Worm (Caenorhabditis elegans) whole organism, L2 larva: ENCODE measurements around the gene wdr-60.

Experiments used
- C34F6.9 ChIP-seq: fragments of 150-350 bp; optimal IDR thresholded peaks from 2 replicates; lab custom pipeline; 2014; ENCODE audit warnings: missing biosample characterization, missing genetic modification characterization
- F13H6.1 ChIP-seq: sonication (generic microtip); optimal IDR thresholded peaks from 2 replicates; lab custom pipeline; 2016; ENCODE audit warnings: missing genetic modification characterization, missing compliant biosample characterization
- R02D3.7 ChIP-seq: fragments of 150-350 bp; optimal IDR thresholded peaks from 2 replicates; lab custom pipeline; 2014; ENCODE audit warnings: missing biosample characterization, missing genetic modification characterization
- ZK546.5 ChIP-seq: sonication (generic microtip); optimal IDR thresholded peaks from 2 replicates; lab custom pipeline; 2017; ENCODE audit warnings: missing biosample characterization, missing genetic modification characterization
- alr-1 ChIP-seq: fragments of 150-350 bp; optimal IDR thresholded peaks from 2 replicates; lab custom pipeline; 2014; ENCODE audit warnings: missing biosample characterization, missing genetic modification characterization
- aly-2 ChIP-seq: fragments of 150-350 bp; optimal IDR thresholded peaks from 2 replicates; lab custom pipeline; 2014; ENCODE audit warnings: missing biosample characterization, missing genetic modification characterization
- ama-1 ChIP-seq: fragments of 150-350 bp; optimal IDR thresholded peaks from 2 replicates; lab custom pipeline; 2018; ENCODE audit warnings: inconsistent platforms
- blmp-1 ChIP-seq: sonication (generic microtip); optimal IDR thresholded peaks from 2 replicates; lab custom pipeline; 2017; ENCODE audit warnings: missing genetic modification characterization, mild to moderate bottlenecking, missing compliant biosample characterization, antibody characterized with exemption, moderate library complexity; ENCODE audit not compliant: insufficient read depth
- ceh-16 ChIP-seq: fragments of 150-350 bp; optimal IDR thresholded peaks from 2 replicates; lab custom pipeline; 2014; ENCODE audit warnings: missing biosample characterization, missing genetic modification characterization
- ceh-82 ChIP-seq: fragments of 150-350 bp; optimal IDR thresholded peaks from 2 replicates; lab custom pipeline; 2014; ENCODE audit warnings: missing biosample characterization, missing genetic modification characterization
- crh-2 ChIP-seq: sonication (generic microtip); optimal IDR thresholded peaks from 2 replicates; lab custom pipeline; 2017; ENCODE audit warnings: missing biosample characterization, missing genetic modification characterization
- egl-27 ChIP-seq: sonication (generic microtip); optimal IDR thresholded peaks from 3 replicates; lab custom pipeline; 2017; ENCODE audit warnings: missing biosample characterization, missing genetic modification reagents, missing genetic modification characterization
- elt-1 ChIP-seq: fragments of 150-350 bp; optimal IDR thresholded peaks from 2 replicates; lab custom pipeline; 2014; ENCODE audit warnings: missing biosample characterization, missing genetic modification characterization
- elt-3 ChIP-seq: sonication (generic microtip); optimal IDR thresholded peaks from 2 replicates; lab custom pipeline; 2017; ENCODE audit warnings: missing biosample characterization, missing genetic modification characterization
- fos-1 ChIP-seq: fragments of 150-350 bp; optimal IDR thresholded peaks from 2 replicates; lab custom pipeline; 2014; ENCODE audit warnings: missing biosample characterization, missing genetic modification characterization
- lin-13 ChIP-seq: fragments of 150-350 bp; optimal IDR thresholded peaks from 2 replicates; lab custom pipeline; 2014; ENCODE audit warnings: missing biosample characterization, missing genetic modification reagents, missing genetic modification characterization
- lin-39 ChIP-seq: fragments of 150-350 bp; optimal IDR thresholded peaks from 2 replicates; lab custom pipeline; 2014; ENCODE audit warnings: missing biosample characterization, missing genetic modification reagents, missing genetic modification characterization
- lsy-2 ChIP-seq, 2 experiments: fragments of 150-350 bp in 1 of 2; sonication (generic microtip) in 1 of 2; optimal IDR thresholded peaks; 2 replicates each; lab custom pipeline; 2014 to 2017; ENCODE audit warnings: missing biosample characterization in 2 of 2, missing genetic modification characterization in 2 of 2
- mab-5 ChIP-seq: fragments of 150-350 bp; optimal IDR thresholded peaks from 2 replicates; lab custom pipeline; 2014; ENCODE audit warnings: missing biosample characterization, missing genetic modification characterization
- mbf-1 ChIP-seq: sonication (generic microtip); optimal IDR thresholded peaks from 2 replicates; lab custom pipeline; 2017; ENCODE audit warnings: missing biosample characterization, missing genetic modification characterization
- mdl-1 ChIP-seq, 2 experiments: fragments of 150-350 bp in 1 of 2; sonication (generic microtip) in 1 of 2; optimal IDR thresholded peaks; 2 replicates each; lab custom pipeline; 2017; ENCODE audit warnings: missing biosample characterization in 2 of 2, missing genetic modification characterization in 2 of 2
- nhr-10 ChIP-seq: sonication (generic microtip); optimal IDR thresholded peaks from 2 replicates; lab custom pipeline; 2017; ENCODE audit warnings: missing biosample characterization, missing genetic modification characterization
- nhr-11 ChIP-seq: fragments of 150-350 bp; optimal IDR thresholded peaks from 2 replicates; lab custom pipeline; 2014; ENCODE audit warnings: missing biosample characterization, missing genetic modification characterization
- nhr-12 ChIP-seq: fragments of 150-350 bp; optimal IDR thresholded peaks from 2 replicates; lab custom pipeline; 2014; ENCODE audit warnings: missing biosample characterization, missing genetic modification characterization
- nhr-129 ChIP-seq: fragments of 150-350 bp; optimal IDR thresholded peaks from 2 replicates; lab custom pipeline; 2014; ENCODE audit warnings: missing biosample characterization, missing genetic modification characterization
- nhr-21 ChIP-seq: fragments of 150-350 bp; optimal IDR thresholded peaks from 2 replicates; lab custom pipeline; 2014; ENCODE audit warnings: missing biosample characterization, missing genetic modification characterization
- nhr-23 ChIP-seq: fragments of 150-350 bp; optimal IDR thresholded peaks from 2 replicates; lab custom pipeline; 2014; ENCODE audit warnings: missing biosample characterization, missing genetic modification reagents, missing genetic modification characterization
- nhr-237 ChIP-seq: fragments of 150-350 bp; optimal IDR thresholded peaks from 2 replicates; lab custom pipeline; 2014; ENCODE audit warnings: missing biosample characterization, missing genetic modification characterization
- nhr-25 ChIP-seq: fragments of 150-350 bp; sonication (generic microtip); optimal IDR thresholded peaks from 3 replicates; lab custom pipeline; 2014; ENCODE audit warnings: missing biosample characterization, missing genetic modification characterization
- nhr-6 ChIP-seq: fragments of 150-350 bp; optimal IDR thresholded peaks from 2 replicates; lab custom pipeline; 2014; ENCODE audit warnings: missing biosample characterization, missing genetic modification characterization
- sma-3 ChIP-seq: sonication (generic microtip); optimal IDR thresholded peaks from 2 replicates; lab custom pipeline; 2016; ENCODE audit warnings: missing genetic modification reagents, missing genetic modification characterization, missing compliant biosample characterization
- sma-9 ChIP-seq, 2 experiments: fragments of 150-350 bp in 1 of 2; sonication (generic microtip) in 1 of 2; optimal IDR thresholded peaks; 2 replicates each; lab custom pipeline; 2014 to 2016; ENCODE audit warnings: missing genetic modification characterization in 2 of 2, mild to moderate bottlenecking in 1 of 2, missing biosample characterization in 1 of 2, missing compliant biosample characterization in 1 of 2, missing genetic modification reagents in 1 of 2, moderate library complexity in 1 of 2
- snpc-4 ChIP-seq: fragments of 150-350 bp; optimal IDR thresholded peaks from 2 replicates; lab custom pipeline; 2014; ENCODE audit warnings: missing biosample characterization, missing genetic modification characterization
- unc-39 ChIP-seq: fragments of 150-350 bp; optimal IDR thresholded peaks from 2 replicates; lab custom pipeline; 2014; ENCODE audit warnings: missing biosample characterization, missing genetic modification characterization
- unc-55 ChIP-seq: fragments of 150-350 bp; sonication (generic microtip); optimal IDR thresholded peaks from 3 replicates; lab custom pipeline; 2014; ENCODE audit warnings: missing biosample characterization, missing genetic modification reagents, missing genetic modification characterization
- unc-62 ChIP-seq: fragments of 150-350 bp; optimal IDR thresholded peaks from 2 replicates; lab custom pipeline; 2014; ENCODE audit warnings: missing biosample characterization, missing genetic modification reagents, missing genetic modification characterization
- zag-1 ChIP-seq: fragments of 150-350 bp; optimal IDR thresholded peaks from 2 replicates; lab custom pipeline; 2014; ENCODE audit warnings: missing biosample characterization, missing genetic modification characterization
- ztf-1 ChIP-seq: fragments of 200-800 bp; sonication (Bioruptor generic); conservative IDR thresholded peaks from 2 replicates; pipeline ENCODE4 v1.3.6; 2022; ENCODE audit warnings: missing genetic modification characterization, missing compliant biosample characterization
- ztf-11 ChIP-seq: sonication (generic microtip); optimal IDR thresholded peaks from 2 replicates; lab custom pipeline; 2017; ENCODE audit warnings: missing biosample characterization, missing genetic modification characterization
- ztf-4 ChIP-seq: fragments of 150-350 bp; optimal IDR thresholded peaks from 2 replicates; lab custom pipeline; 2014; ENCODE audit warnings: missing biosample characterization, missing genetic modification characterization

wdr-60 gene

DNA sequence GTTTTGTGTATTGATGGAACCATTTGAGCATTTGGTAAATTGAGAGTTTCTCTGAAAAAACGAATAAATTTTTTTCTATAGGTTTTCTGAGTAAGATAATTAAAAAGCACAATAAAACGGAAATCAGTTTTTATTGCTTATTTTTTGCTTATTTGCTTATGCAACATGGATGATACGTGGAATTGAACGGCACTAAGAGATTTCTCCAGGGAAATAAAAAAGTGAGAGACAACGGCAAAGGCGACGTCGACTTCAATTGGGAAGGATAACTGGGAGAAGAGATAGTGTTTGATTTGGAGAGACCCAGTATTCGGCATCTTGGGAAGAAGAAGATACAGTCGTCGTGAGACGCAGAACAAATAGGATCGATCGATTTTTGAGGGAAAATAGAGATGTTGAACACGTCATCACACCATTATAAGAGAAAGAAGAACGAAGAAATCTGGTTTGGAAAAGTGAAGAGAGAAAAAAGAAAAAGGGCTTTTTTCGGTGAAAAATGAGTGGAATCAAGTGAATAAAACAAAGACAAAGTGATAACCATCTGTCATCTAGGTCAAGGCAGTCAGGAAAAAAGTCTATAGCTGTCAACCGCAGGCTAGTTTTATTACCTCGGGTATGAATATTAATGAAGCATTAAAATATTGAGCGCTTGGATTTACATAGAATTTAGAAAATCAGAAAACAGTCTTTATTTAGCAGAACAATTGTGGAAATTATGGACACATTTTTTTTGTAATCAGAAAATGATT is 11.3 kb downstream of the wdr-60 start, which contains the start of gene tmem-131:
Gene tmem-131, minus strand, starts transcription at position 51 of the 749 bp plus-strand sequence.
- peak; percentile 20 for TF ChIP-seq blmp-1 (tag; lab: Kevin White, UChicago)
- TF ChIP-seq nhr-6 (tag; lab: Kevin White, UChicago): no peak
- TF ChIP-seq nhr-129 (tag; lab: Kevin White, UChicago): peak; percentile 27
- TF ChIP-seq ceh-82 (tag; lab: Kevin White, UChicago): no peak
- no peak for TF ChIP-seq lin-13
- no peak for TF ChIP-seq R02D3.7 (tag; lab: Kevin White, UChicago)
- TF ChIP-seq mab-5 (tag; lab: Kevin White, UChicago): no peak
- TF ChIP-seq elt-1: no peak
- TF ChIP-seq mbf-1: no peak
- TF ChIP-seq unc-62 (GFP tag; lab: Kevin White, UChicago): no peak
- TF ChIP-seq sma-9 (GFP tag; optimal IDR thresholded peaks at IDR 0.05; lab: Kevin White, UChicago): no peak
- no peak for TF ChIP-seq sma-9 (tag; optimal IDR thresholded peaks at IDR 0.05; lab: Kevin White, UChicago)
- TF ChIP-seq sma-3 (GFP tag; lab: Kevin White, UChicago): peak; percentile 43
- TF ChIP-seq fos-1: peak; percentile 34
- no peak for TF ChIP-seq ZK546.5
- peak; percentile 32 for TF ChIP-seq nhr-21 (tag; lab: Kevin White, UChicago)
- no peak for TF ChIP-seq F13H6.1 (tag; lab: Kevin White, UChicago)
- no peak for TF ChIP-seq unc-39 (tag; lab: Kevin White, UChicago)
- TF ChIP-seq egl-27: no peak
- no peak for TF ChIP-seq mdl-1 (tag; optimal IDR thresholded peaks at IDR 0.05; lab: Kevin White, UChicago)
- TF ChIP-seq nhr-25 (tag; lab: Kevin White, UChicago): peak; percentile 66
- TF ChIP-seq elt-3 (tag; lab: Kevin White, UChicago): no peak
- TF ChIP-seq snpc-4 (tag; lab: Kevin White, UChicago): no peak
- TF ChIP-seq ztf-11 (tag; lab: Kevin White, UChicago): no peak
- no peak for TF ChIP-seq ztf-4
- no peak for TF ChIP-seq ama-1 (lab: Kevin White, UChicago)
- peak; percentile 45 for TF ChIP-seq crh-2 (tag; lab: Kevin White, UChicago)
- no peak for TF ChIP-seq nhr-237 (tag; lab: Kevin White, UChicago)
- TF ChIP-seq aly-2 (tag; lab: Kevin White, UChicago): no peak
- TF ChIP-seq ztf-1: no peak

DNA sequence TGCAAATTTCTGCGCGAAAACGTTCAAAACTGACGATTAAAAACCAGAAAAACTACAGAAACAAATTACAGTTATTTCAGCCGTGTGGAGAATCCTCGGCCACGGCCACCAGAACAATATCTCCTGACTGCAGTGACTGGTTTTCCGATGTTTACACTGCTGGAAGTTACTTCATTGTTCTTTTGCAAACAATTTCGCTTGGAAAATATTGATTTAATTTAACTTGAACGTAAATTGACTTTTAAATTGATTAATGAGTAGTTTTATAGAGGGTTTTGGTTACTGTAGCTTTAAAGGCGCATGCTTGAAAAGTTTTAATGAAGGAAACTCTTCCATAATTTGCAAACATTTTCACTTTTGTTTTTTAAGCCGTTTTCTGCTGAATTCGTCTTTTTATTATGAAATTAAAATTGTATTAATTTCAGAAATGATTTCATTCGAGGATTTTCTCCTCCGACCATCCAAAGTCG is 12.0 kb downstream of the wdr-60 start, which contains the start of gene smcr-8:
Gene smcr-8, plus strand, starts transcription at position 420 of the 470 bp plus-strand sequence.
- TF ChIP-seq aly-2 (tag; lab: Kevin White, UChicago) (no peak), lsy-2 (tag; optimal IDR thresholded peaks at IDR 0.05; lab: Kevin White, UChicago) (peak in 1 of 2 experiments; percentile 11), nhr-11 (tag; lab: Kevin White, UChicago) (no peak)

DNA sequence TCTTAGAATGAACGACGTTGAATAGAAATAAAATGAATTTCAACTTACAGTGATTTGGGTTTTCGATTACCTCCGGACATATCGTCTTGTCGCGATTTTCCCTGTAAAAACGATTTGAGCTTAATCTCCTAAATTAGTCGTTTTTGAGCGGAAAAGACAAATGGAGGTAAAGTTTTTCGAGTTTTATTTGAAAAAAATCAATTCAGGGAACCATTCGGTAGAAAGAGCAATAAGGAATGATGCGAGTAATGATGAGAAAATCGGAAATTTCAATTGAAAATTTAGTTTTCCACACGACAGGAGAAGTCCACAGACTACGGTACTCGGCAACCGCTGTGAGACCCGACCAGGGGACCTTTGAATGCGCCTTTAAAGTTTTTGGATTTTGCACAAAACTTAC is 15.2 kb downstream of the wdr-60 start, which contains the start of gene R144.10:
Gene R144.10, minus strand, starts transcription at position 101 of the 400 bp plus-strand sequence.
- TF ChIP-seq lin-39 (tag; lab: Kevin White, UChicago): no peak
- TF ChIP-seq alr-1 (tag; lab: Kevin White, UChicago): no peak
- TF ChIP-seq ztf-1: no peak
- TF ChIP-seq unc-39 (tag; lab: Kevin White, UChicago): no peak
- TF ChIP-seq mdl-1 (tag; optimal IDR thresholded peaks at IDR 0.05; lab: Kevin White, UChicago): no peak
- TF ChIP-seq nhr-23: no peak
- no peak for TF ChIP-seq ceh-16 (tag; lab: Kevin White, UChicago)
- no peak for TF ChIP-seq lin-13
- TF ChIP-seq F13H6.1 (tag; lab: Kevin White, UChicago): no peak
- no peak for TF ChIP-seq C34F6.9 (tag; lab: Kevin White, UChicago)
- no peak for TF ChIP-seq nhr-12 (tag; lab: Kevin White, UChicago)

DNA sequence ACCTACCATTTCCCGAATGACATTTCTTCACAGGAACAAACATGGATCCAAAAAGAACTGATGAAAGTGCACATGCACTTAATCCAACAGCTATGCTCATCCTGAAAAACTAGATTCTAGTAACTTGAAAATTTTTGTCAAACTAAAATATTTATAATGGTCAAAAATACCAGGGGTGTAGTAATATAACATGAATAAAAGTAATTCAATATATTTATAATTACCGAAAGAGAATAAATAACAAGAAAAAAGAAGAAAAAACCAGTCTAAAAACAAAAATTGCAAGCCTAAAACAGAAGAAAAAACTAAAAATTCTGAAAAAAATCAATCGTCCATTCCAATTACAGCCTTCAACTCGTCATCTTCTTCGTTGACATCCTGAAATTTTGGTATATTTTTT is 17.6 kb downstream of the wdr-60 start, which contains the start of gene R144.6:
Gene R144.6, minus strand, starts transcription at position 101 of the 400 bp plus-strand sequence.
- no peak for TF ChIP-seq crh-2 (tag; lab: Kevin White, UChicago)
- no peak for TF ChIP-seq R02D3.7 (tag; lab: Kevin White, UChicago)
- no peak for TF ChIP-seq lsy-2 (tag; optimal IDR thresholded peaks at IDR 0.05; lab: Kevin White, UChicago)
- no peak for TF ChIP-seq unc-62 (GFP tag; lab: Kevin White, UChicago)
- no peak for TF ChIP-seq ceh-16 (tag; lab: Kevin White, UChicago)
- TF ChIP-seq nhr-237 (tag; lab: Kevin White, UChicago): no peak
- TF ChIP-seq nhr-10 (tag; lab: Kevin White, UChicago): no peak
- TF ChIP-seq ama-1 (lab: Kevin White, UChicago): no peak
- no peak for TF ChIP-seq nhr-12 (tag; lab: Kevin White, UChicago)
- TF ChIP-seq alr-1 (tag; lab: Kevin White, UChicago): no peak
- TF ChIP-seq fos-1: no peak
- TF ChIP-seq lin-39 (tag; lab: Kevin White, UChicago): no peak
- no peak for TF ChIP-seq unc-55
- TF ChIP-seq sma-3 (GFP tag; lab: Kevin White, UChicago): no peak
- TF ChIP-seq zag-1 (tag; lab: Kevin White, UChicago): no peak
